Worm (Caenorhabditis elegans) whole organism, midembryonic: ENCODE results near the gene hmp-1.

Experiments
- T22C8.4 ChIP-seq: fragments of 200-800 bp; sonication (Bioruptor generic); IDR thresholded peaks from 2 replicates; pipeline ENCODE4 v1.3.6; 2022; ENCODE audit warnings: missing genetic modification characterization, missing compliant biosample characterization
- cog-1 ChIP-seq: sonication (generic microtip); optimal IDR thresholded peaks from 2 replicates; lab custom pipeline; 2016; ENCODE audit warnings: missing genetic modification characterization, missing compliant biosample characterization
- flt-1 ChIP-seq: fragments of 200-800 bp; sonication (Bioruptor generic); IDR thresholded peaks from 2 replicates; pipeline ENCODE4 v1.3.6; 2022; ENCODE audit warnings: missing genetic modification characterization, missing compliant biosample characterization
- klf-2 ChIP-seq: fragments of 200-800 bp; sonication (Bioruptor generic); conservative IDR thresholded peaks from 2 replicates; pipeline ENCODE4 v1.3.6; 2022; ENCODE audit warnings: missing genetic modification reagents, missing genetic modification characterization, missing compliant biosample characterization
- med-1 ChIP-seq: sonication (generic microtip); optimal IDR thresholded peaks from 2 replicates; lab custom pipeline; 2017; ENCODE audit warnings: missing genetic modification characterization, mild to moderate bottlenecking, missing compliant biosample characterization, antibody characterized with exemption, missing genetic modification reagents; ENCODE audit not compliant: insufficient read depth
- ref-1 ChIP-seq: fragments of 200-800 bp; sonication (Bioruptor generic); conservative IDR thresholded peaks from 2 replicates; pipeline ENCODE4 v1.3.6; 2022; ENCODE audit warnings: missing genetic modification reagents, missing genetic modification characterization, missing compliant biosample characterization
- tab-1 ChIP-seq: fragments of 200-800 bp; sonication (Bioruptor generic); IDR thresholded peaks from 2 replicates; pipeline ENCODE4 v1.3.6; 2022; ENCODE audit warnings: missing genetic modification characterization, missing compliant biosample characterization
- ztf-23 ChIP-seq: fragments of 200-800 bp; sonication (Bioruptor generic); IDR thresholded peaks from 2 replicates; pipeline ENCODE4 v1.3.6; 2022; ENCODE audit warnings: missing genetic modification reagents, missing genetic modification characterization, missing compliant biosample characterization
- ztf-29 ChIP-seq: fragments of 200-800 bp; sonication (Bioruptor generic); IDR thresholded peaks from 2 replicates; pipeline ENCODE4 v1.3.6; 2022; ENCODE audit warnings: missing genetic modification reagents, missing genetic modification characterization, missing compliant biosample characterization

Gene hmp-1

DNA sequence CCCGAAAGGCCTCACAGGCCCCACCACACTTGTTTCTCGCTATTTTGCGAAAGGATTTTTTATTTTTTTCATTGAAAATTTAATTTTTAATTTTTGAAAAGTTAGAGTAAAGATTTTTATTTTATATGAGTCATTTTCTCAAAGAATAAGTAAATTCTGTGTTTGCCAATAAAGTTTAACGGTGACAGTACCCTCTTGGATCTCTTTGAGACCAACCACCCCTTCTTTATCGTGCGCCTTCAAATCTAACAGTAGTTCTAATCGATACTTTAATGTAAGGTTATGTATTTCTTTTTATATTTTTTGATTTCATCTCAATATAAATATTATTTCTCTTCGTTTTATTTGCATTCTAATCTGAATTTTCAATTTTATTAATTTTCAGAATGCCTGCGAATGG is at the start of gene hmp-1:
Gene hmp-1 (plus strand): TSS at position 380 of the 400 bp plus-strand sequence.
- TF ChIP-seq T22C8.4 (GFP tag; lab: Robert Waterston, UW) (no peak), tab-1 (GFP tag; lab: Robert Waterston, UW) (no peak), klf-2 (GFP tag; lab: Robert Waterston, UW) (no peak), ref-1 (no peak), ztf-23 (no peak), cog-1 (tag; lab: Kevin White, UChicago) (no peak), med-1 (no peak), ztf-29 (GFP tag; lab: Robert Waterston, UW) (no peak), flt-1 (no peak)

DNA sequence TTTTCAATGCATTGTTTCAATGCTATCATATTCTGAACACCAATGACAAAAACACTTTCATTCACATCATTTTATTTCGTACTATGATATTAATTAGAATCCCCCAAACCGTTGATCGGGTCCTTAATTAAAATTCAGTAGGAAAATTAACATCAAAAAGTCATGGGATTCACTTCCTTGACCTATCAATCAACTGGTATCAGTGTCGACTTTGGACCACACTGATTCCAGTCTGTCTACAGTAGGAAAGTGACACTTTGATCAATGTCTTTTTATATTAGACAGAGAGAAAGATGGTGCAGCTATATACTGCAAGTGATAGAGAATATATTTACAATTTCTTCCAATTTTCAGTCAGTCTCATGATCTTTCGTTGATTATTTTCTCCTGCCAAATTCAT is 49.3 kb upstream of the hmp-1 start:
- no peak for TF ChIP-seq cog-1 (tag; lab: Kevin White, UChicago)
- TF ChIP-seq med-1, result no peak
- TF ChIP-seq flt-1, result no peak
- no peak for TF ChIP-seq klf-2 (GFP tag; lab: Robert Waterston, UW)
- TF ChIP-seq tab-1 (GFP tag; lab: Robert Waterston, UW), result no peak
- TF ChIP-seq ztf-29 (GFP tag; lab: Robert Waterston, UW), result no peak
- TF ChIP-seq T22C8.4 (GFP tag; lab: Robert Waterston, UW), result no peak
- no peak for TF ChIP-seq ztf-23
- no peak for TF ChIP-seq ref-1

- TF ChIP-seq ref-1 (no peak), cog-1 (tag; lab: Kevin White, UChicago) (no peak)
Measured at ce11 chrV:11797272-11797855, 48.3 kb upstream of the hmp-1 start.

DNA sequence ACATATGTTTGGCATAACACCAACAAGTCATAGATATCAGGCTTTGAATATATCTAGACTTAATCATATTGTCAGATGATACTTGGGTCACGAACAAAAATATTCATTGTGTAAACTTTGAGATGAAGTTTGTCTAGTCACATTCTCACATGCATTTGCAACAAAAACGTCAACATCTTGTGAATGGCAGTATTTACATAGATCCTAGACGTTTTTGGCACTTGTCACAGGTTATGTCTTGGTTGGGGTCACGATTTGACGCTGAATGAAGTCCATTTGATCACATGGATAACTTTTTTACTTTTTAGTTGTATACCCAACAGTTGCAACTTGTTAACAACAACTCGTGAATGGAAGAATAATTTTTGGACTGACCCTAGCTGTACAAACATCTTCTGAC is 47.4 kb upstream of the hmp-1 start:
- TF ChIP-seq flt-1, result no peak
- no peak for TF ChIP-seq med-1
- no peak for TF ChIP-seq klf-2 (GFP tag; lab: Robert Waterston, UW)
- TF ChIP-seq cog-1 (tag; lab: Kevin White, UChicago), result no peak
- no peak for TF ChIP-seq ztf-29 (GFP tag; lab: Robert Waterston, UW)
- TF ChIP-seq ref-1, result no peak
- no peak for TF ChIP-seq T22C8.4 (GFP tag; lab: Robert Waterston, UW)
- TF ChIP-seq tab-1 (GFP tag; lab: Robert Waterston, UW), result no peak
- TF ChIP-seq ztf-23, result no peak

- TF ChIP-seq klf-2 (GFP tag; lab: Robert Waterston, UW), result no peak
Measured at ce11 chrV:11799252-11799822, 46.3 kb upstream of the hmp-1 start.

- TF ChIP-seq flt-1, result no peak
- no peak for TF ChIP-seq ref-1
- TF ChIP-seq ztf-29 (GFP tag; lab: Robert Waterston, UW), result no peak
- TF ChIP-seq tab-1 (GFP tag; lab: Robert Waterston, UW), result no peak
- TF ChIP-seq med-1, result no peak
- no peak for TF ChIP-seq cog-1 (tag; lab: Kevin White, UChicago)
- TF ChIP-seq ztf-23, result no peak
- no peak for TF ChIP-seq klf-2 (GFP tag; lab: Robert Waterston, UW)
Measured at ce11 chrV:11800486-11800885, 45.2 kb upstream of the hmp-1 start.

DNA sequence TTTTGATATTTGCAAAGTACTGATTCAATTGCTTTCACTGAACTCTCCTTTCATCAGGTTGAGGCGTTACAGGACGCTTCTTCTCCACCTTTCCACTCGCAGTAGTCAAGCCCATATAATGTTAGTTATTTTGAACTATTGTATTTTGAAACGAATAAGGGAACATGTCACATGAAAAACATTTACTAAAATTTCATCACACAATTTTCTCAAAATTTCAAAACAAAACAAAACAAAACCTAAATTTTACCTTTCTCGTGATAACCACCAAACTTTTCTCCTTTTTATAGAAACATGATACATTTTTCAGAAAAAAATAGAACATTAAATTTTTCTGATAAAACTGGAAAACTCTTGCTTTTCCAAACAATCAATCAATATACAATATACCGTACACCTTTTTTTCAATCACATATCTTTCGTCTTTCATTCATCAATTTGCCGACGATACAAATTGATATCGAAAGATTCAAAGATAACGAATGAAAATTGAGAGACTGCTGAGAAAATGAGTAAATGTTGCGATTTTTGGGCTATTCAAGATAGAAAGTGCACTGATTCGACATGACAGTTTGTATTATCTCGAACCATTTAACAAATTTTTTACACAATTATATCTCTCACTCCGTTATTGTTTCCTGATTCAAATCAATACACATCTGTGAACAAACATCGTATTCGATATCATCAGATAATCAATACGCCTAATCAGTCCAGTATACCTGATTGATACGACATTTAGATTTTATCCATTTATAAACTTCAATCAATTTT is 44.4 kb upstream of the hmp-1 start:
- TF ChIP-seq klf-2 (GFP tag; lab: Robert Waterston, UW) (no peak), ref-1 (no peak), flt-1 (no peak), tab-1 (GFP tag; lab: Robert Waterston, UW) (no peak), ztf-29 (GFP tag; lab: Robert Waterston, UW) (no peak), ztf-23 (no peak), med-1 (no peak), cog-1 (tag; lab: Kevin White, UChicago) (no peak), T22C8.4 (GFP tag; lab: Robert Waterston, UW) (no peak)

ce11 chrV:11802508-11802907 is 43.2 kb upstream of the hmp-1 start:
- TF ChIP-seq tab-1 (GFP tag; lab: Robert Waterston, UW) (no peak), ztf-29 (GFP tag; lab: Robert Waterston, UW) (no peak), klf-2 (GFP tag; lab: Robert Waterston, UW) (no peak), cog-1 (tag; lab: Kevin White, UChicago) (no peak), flt-1 (no peak), ztf-23 (no peak), med-1 (no peak), ref-1 (no peak), T22C8.4 (GFP tag; lab: Robert Waterston, UW) (no peak)

DNA sequence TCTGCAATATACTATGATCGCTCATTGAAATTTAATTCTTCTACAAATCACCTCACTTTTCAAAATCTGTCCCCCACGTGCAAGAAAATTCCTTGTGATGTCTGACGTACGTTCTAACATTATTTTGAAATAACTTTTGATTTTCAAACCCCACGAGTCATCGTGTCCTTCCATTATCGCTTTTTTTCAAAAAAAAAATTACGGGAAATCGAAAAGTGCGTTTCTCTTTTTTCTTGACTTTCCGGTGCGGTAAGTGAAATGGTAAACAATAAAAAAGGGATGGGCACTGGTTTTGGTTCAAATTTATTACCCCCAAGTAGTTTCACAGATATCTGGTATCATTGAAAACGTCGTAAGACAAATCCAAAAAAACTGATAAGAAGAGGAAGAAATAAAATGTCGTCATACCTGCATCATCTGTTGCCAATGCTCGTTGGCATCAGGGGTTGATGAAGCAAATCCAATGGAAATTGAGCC is 42.1 kb upstream of the hmp-1 start:
- TF ChIP-seq tab-1 (GFP tag; lab: Robert Waterston, UW), result no peak
- no peak for TF ChIP-seq med-1
- no peak for TF ChIP-seq ref-1

DNA sequence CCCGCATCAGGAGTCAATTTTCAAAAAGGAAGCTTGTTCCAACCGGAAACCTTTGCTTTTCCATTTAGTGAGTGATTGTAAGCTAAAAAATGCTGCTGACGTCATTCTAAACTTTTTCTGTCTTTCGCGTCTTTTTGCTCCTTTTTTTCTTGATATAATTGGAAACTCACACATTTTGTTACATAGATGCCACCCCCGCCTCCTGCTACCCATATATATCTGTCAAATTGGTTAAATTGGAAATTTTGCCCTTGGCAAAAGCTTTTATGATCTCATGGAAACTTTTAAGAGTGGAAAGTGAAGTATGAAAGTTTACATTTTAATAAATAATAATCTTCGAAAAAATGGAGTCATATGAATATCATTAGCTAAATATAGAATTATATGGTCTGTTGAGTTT is 35.7 kb upstream of the hmp-1 start:
- TF ChIP-seq ztf-23 (no peak), ref-1 (no peak), ztf-29 (GFP tag; lab: Robert Waterston, UW) (no peak), cog-1 (tag; lab: Kevin White, UChicago) (no peak), tab-1 (GFP tag; lab: Robert Waterston, UW) (no peak)
